Fruit fly (Drosophila melanogaster): ENCODE data around the gene Ilk.
A peak's percentile ranks its signal among the peaks of the same experiment; 100 is the strongest.

Gene Ilk

DNA sequence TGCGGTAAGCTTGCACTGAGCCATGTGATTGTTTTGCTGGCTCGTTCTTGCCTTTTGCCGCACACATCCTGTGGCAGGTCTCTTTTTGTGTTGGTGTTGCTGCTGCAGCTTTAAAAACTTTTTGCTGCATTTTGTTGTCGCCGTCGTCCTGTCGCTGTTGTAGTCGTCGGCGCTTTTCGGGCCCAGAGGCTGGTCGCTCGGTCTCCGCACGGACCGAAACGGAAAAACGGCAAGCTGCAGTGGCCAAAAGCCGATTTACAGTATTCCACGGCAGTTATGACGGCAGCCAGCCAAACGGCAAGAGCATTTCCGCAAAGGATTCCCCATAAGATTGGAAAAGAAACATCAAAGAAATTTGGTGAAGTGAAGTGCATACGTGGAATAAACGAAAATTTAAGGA is 3.4 kb downstream of the Ilk start, which contains the start of gene CG43219:
TSS of gene CG43219 (plus strand) at position 301 of the 400 bp plus-strand sequence.
- TF ChIP-seq psq (optimal IDR thresholded peaks at IDR 0.05), result no peak
- no peak for TF ChIP-seq pan (optimal IDR thresholded peaks at IDR 0.05)
- TF ChIP-seq EcR (GFP tag; optimal IDR thresholded peaks at IDR 0.05), result no peak
- TF ChIP-seq CG8478 (optimal IDR thresholded peaks at IDR 0.05), result no peak
- TF ChIP-seq Dll (optimal IDR thresholded peaks at IDR 0.05), result no peak

DNA sequence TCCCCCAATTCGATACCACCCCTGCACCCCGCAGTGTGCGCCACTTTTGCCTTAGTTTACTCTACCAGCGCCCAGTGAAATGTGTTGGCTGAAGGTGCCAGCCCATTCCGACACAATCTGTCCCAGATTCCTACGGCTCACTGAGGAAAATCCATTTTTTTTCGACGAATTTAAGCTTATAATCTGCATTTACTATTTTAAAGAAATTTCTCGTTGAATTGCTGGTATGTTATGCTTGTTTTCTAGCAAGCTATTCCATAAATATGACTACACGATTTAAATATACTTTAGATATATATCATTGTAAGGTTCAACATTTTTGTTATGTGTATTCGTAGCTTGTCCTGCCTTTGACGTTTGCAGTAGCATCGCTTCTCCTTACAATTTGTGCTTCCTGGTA is 6.6 kb downstream of the Ilk start:
- TF ChIP-seq pan (optimal IDR thresholded peaks at IDR 0.05) (no peak), EcR (GFP tag; optimal IDR thresholded peaks at IDR 0.05) (no peak), usp (GFP tag; optimal IDR thresholded peaks at IDR 0.05) (no peak), Dll (optimal IDR thresholded peaks at IDR 0.05) (no peak), psq (optimal IDR thresholded peaks at IDR 0.05) (no peak)

DNA sequence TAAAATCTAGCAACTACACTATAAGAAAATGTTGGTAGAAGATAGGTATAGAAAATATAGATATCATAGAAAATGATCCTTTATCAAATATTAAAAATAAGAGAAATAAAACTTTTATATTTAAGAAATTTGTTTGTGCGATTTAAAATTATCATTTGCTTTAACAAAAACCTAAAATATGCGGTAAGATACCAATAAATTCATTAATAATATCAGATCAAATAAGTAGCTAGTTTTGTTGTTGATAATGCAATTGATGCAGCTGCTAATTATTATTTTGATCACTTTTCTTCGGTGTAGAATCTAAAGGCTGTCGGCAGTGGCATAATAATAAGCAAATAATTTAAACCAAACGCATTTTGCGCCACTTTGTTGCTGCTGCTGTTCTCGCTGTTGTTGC is 7.6 kb downstream of the Ilk start:
- no peak for TF ChIP-seq Dll (optimal IDR thresholded peaks at IDR 0.05)
- no peak for TF ChIP-seq usp (GFP tag; optimal IDR thresholded peaks at IDR 0.05)
- no peak for TF ChIP-seq EcR (GFP tag; optimal IDR thresholded peaks at IDR 0.05)
- no peak for TF ChIP-seq pan (optimal IDR thresholded peaks at IDR 0.05)
- TF ChIP-seq psq (optimal IDR thresholded peaks at IDR 0.05), result no peak
- no peak for TF ChIP-seq CG8478 (optimal IDR thresholded peaks at IDR 0.05)

DNA sequence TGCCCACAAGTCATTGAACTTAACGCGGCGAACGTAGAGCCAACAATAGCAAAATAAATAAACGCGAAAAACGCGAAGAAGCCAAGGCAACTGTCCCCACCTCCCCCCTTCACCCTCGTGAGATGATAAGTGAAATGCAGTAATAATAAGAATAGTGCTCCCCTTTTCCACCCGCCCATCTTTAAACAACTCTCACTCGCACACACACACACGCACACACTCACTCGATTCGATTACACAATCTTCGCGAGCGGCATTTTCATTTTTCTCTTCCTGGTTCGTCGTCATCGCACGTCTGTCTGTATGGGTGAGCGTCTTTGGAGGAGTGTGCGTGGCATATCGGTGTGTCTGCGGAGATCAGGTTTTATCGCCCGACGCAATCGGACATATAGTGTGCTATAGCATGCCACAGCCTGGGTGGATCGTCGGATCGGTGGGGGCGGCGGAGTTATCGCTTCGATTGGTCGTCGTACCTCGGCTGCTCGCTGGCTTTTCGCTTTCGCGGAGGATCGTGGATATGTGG is 8.1 kb downstream of the Ilk start:
- TF ChIP-seq CG8478 (optimal IDR thresholded peaks at IDR 0.05) (no peak), EcR (GFP tag; optimal IDR thresholded peaks at IDR 0.05) (peak; percentile 85 to 99)

DNA sequence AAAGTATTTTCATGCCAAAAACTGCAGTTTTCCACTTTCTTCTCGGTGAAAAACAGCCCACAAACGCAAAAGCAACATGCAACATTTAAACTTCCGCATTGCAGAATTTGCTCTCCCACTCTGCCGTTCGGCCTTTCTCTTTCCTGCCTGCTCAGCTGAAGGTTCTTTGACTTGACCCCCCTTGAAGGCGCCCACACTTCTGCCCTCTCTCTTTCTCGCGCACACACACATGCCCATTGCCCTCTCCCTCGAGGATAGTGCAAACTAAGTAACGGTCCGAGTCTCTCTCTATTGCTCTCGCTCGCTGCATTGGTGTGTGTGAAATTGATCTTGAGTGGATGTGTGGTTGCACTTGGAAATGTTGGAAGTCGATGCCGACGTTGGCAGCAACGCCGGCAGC is 8.9 kb downstream of the Ilk start:
- TF ChIP-seq EcR (GFP tag; optimal IDR thresholded peaks at IDR 0.05) (peak in 1 of 2 experiments; percentile 97), CG8478 (optimal IDR thresholded peaks at IDR 0.05) (no peak), usp (GFP tag; optimal IDR thresholded peaks at IDR 0.05) (no peak), pan (optimal IDR thresholded peaks at IDR 0.05) (no peak)

DNA sequence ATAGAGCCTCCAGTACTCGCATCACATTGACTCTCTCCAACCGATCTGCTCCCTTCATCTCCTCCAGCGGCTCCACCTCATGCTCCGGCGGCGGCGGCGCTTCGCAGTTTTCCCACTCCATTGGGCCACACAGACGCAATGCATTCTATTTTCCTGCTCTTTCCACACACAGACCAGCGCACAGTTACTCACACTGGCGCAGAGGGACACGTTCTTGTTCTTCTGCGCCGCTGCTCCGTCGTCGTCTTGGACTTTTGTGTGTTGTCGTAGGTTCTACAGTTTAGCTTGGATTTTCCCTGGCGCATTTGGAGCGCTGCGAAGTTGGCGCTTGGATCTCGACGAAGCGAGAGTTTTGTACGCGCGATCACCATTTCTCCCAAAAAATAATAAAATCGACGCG is 9.6 kb downstream of the Ilk start, which contains the start of gene Eip78C:
TSS of gene Eip78C (plus strand) at position 301 of the 400 bp plus-strand sequence.
- TF ChIP-seq EcR (GFP tag; optimal IDR thresholded peaks at IDR 0.05) (no peak), CG8478 (optimal IDR thresholded peaks at IDR 0.05) (no peak), Dll (optimal IDR thresholded peaks at IDR 0.05) (no peak), usp (GFP tag; optimal IDR thresholded peaks at IDR 0.05) (no peak), pan (optimal IDR thresholded peaks at IDR 0.05) (no peak), psq (optimal IDR thresholded peaks at IDR 0.05) (no peak)

DNA sequence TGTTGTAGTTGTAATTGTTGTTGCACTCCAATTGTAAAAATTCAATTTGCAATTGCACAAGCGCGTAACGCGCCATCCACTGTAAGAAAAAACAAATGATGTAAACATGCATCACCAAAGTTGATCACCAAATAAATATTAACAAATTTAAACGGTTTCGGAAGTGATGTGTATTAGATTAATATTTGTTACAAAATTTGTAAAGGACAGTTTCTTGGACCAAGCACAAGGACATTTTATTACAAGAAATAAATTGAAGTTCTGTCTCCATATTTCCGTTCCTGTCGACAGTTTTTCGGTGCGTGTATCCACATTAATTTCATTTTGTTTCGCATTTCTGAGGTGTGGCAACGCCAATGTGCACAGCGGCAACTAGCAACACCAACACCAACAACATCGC is 13.1 kb downstream of the Ilk start:
- TF ChIP-seq psq (optimal IDR thresholded peaks at IDR 0.05) (no peak), CG8478 (optimal IDR thresholded peaks at IDR 0.05) (no peak), Dll (optimal IDR thresholded peaks at IDR 0.05) (no peak), usp (GFP tag; optimal IDR thresholded peaks at IDR 0.05) (no peak), pan (optimal IDR thresholded peaks at IDR 0.05) (no peak), EcR (GFP tag; optimal IDR thresholded peaks at IDR 0.05) (no peak)

DNA sequence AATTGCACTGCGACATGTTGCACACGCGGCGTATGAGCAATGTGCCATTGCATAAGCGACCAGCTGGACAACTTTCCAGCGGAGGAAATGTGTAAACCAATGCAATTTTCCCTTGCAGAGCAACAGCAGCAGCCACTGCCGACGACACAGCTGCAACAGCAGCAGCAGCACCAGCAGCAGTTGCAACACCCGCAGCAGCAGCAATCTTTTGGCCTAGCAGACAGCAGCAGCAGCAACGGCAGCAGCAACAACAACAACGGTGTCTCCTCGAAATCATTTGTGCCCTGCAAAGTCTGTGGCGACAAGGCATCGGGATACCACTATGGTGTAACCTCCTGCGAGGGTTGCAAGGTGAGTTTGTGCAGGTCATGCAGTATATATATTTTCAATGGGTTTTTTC is 14.1 kb downstream of the Ilk start:
- TF ChIP-seq psq (optimal IDR thresholded peaks at IDR 0.05), result no peak

DNA sequence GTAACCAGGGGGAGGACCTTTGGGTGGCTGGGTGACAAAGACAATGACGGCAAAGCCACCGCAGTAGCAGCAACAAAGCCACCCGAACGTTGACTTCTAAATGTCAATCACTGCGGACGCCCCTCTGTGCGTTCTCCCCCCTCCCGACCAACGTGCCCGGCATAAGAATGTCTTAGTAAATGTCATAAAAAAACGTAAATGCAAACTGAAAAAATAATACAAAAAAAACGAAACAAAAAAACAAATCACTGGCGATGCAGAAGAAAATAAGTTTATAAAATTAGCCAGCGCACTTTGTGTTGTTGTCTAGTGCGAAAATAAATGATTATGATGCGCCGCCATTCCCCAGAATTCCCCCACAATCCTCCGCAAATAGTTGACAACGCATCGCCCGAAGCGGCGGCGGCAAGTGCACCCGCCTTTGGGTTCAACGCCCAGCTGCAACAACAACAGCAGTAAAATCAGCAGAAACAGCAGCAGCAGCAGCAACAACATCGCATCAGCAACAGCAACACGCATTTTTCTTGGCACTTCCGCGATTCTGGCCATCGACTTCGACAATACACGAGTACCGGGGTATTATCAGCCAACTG is 20.4 kb downstream of the Ilk start:
- TF ChIP-seq usp (GFP tag; optimal IDR thresholded peaks at IDR 0.05) (no peak), EcR (GFP tag; optimal IDR thresholded peaks at IDR 0.05) (peak; percentile 46 to 93)

DNA sequence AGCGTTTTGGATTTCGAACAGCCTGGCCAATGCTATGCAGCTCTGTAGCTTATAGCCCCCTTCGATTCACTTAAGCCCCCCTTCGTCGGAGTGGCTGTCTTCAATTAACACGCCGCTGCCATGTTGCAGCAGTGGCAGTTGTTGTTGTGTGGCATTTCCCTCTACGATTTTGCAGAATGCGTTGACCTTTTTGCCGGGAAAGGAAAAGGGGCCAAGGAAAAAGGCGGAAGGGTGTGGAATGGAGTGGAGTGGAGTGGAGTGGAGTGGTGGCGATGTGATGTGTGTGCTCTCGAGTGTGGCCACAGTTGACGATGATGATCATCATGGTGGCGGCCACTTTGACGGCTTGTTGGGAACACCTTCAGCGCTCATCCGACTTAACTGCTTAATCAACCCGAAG is 21.7 kb downstream of the Ilk start:
- no peak for TF ChIP-seq usp (GFP tag; optimal IDR thresholded peaks at IDR 0.05)
- TF ChIP-seq EcR (GFP tag; optimal IDR thresholded peaks at IDR 0.05), result peak in 1 of 2 experiments; percentile 84
- TF ChIP-seq pan (optimal IDR thresholded peaks at IDR 0.05), result no peak

DNA sequence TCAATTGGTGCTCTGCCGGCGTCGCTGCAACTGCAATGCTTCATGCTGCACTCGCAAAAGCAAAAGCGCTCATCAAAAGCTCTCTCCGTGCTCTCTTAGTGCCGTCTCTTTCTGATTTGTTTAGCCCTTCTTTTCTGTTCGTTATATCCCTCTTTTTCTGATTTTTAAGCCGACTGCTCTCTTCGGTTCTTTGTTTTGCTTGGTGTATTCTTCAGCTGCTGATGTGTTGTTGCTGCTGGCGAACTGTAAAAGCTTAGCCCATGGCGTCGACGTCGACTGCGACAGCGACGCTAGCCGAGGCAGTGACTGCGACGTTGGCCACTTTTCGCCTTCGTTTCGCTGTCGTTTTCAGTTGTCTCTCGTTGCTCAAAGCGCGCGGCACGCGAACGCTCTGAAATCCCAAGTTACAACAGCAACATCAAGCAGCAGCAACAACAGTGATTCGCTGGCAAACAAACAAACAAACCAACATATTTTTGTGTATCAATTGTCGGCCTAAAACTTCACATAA is 23.4 kb downstream of the Ilk start:
- TF ChIP-seq CG8478 (optimal IDR thresholded peaks at IDR 0.05) (peak; percentile 26), Dll (optimal IDR thresholded peaks at IDR 0.05) (peak; percentile 74), usp (GFP tag; optimal IDR thresholded peaks at IDR 0.05) (no peak), psq (optimal IDR thresholded peaks at IDR 0.05) (peak; percentile 83), EcR (GFP tag; optimal IDR thresholded peaks at IDR 0.05) (peak in 1 of 2 experiments; percentile 17), pan (optimal IDR thresholded peaks at IDR 0.05) (no peak)

DNA sequence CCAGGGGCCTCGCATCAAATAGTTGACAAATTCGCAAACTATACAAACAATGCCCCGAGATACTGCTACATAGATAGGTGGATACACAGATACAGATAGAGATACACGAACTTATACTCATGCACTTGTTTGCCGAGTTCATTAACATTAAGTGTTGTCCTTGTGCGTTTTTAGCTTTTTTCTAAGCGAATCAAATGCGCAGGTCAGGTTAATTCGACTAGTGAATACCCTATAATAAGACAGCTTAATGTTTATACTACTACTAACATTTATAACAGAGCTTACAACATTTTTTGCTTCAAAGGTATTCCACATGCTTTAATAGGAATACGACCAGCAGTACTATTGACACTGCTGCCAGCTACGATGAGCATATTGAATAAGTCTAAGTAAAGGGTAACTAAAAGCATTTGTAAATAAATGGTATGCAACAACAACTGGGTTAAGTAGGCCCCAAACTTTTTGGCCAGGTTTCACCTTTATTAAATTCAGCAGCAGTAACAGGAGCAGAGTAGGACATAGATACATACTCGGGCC is 24.8 kb downstream of the Ilk start:
- TF ChIP-seq psq (optimal IDR thresholded peaks at IDR 0.05), result no peak
- TF ChIP-seq usp (GFP tag; optimal IDR thresholded peaks at IDR 0.05), result no peak

DNA sequence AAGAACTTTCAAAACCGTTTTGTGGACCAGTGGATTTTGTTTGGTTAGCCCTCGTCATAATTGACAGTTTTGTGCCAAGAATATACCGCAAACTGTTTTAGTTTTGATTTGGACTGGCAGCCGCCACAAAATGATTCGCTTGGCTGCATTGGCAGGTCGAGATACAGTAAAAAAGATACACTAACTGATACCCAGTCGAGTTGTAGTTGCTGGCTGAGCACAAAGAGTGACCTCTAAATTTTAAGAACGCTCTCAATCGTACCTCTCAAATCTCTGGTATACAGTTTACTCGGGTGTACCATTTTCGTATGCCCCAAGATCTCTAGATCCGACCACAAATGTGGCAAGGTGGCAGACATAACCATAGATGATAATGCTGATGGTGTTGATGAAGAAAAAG is 26.3 kb downstream of the Ilk start:
- no peak for TF ChIP-seq EcR (GFP tag; optimal IDR thresholded peaks at IDR 0.05)
- no peak for TF ChIP-seq pan (optimal IDR thresholded peaks at IDR 0.05)
- no peak for TF ChIP-seq Dll (optimal IDR thresholded peaks at IDR 0.05)

All from whole organism.